Worm (Caenorhabditis elegans) whole organism, L1 larva: ENCODE results near the gene F59A7.2.
A peak's percentile ranks its signal among the peaks of the same experiment; 100 is the strongest.

Source experiments
- C16A3.4 ChIP-seq: fragments of 150-350 bp; optimal IDR thresholded peaks from 2 replicates; lab custom pipeline; 2014; ENCODE audit warnings: missing biosample characterization, missing genetic modification characterization
- aha-1 ChIP-seq: fragments of 150-350 bp; optimal IDR thresholded peaks from 2 replicates; lab custom pipeline; 2014; ENCODE audit warnings: missing biosample characterization, missing genetic modification characterization
- aly-2 ChIP-seq: fragments of 150-350 bp; optimal IDR thresholded peaks from 2 replicates; lab custom pipeline; 2014; ENCODE audit warnings: missing biosample characterization, missing genetic modification characterization
- ceh-63 ChIP-seq: fragments of 200-800 bp; sonication (Bioruptor generic); optimal IDR thresholded peaks from 2 replicates; lab custom pipeline; 2018; ENCODE audit warnings: mild to moderate bottlenecking, missing genetic modification characterization, missing compliant biosample characterization
- ceh-8 ChIP-seq: fragments of 200-800 bp; sonication (Bioruptor generic); optimal IDR thresholded peaks from 2 replicates; lab custom pipeline; 2018; ENCODE audit warnings: mild to moderate bottlenecking, missing genetic modification characterization, moderate library complexity, missing compliant biosample characterization
- ceh-82 ChIP-seq, 3 experiments: fragments of 150-350 bp in 1 of 3; sonication (generic microtip) in 2 of 3; optimal IDR thresholded peaks; 2 replicates each; lab custom pipeline; 2014 to 2017; ENCODE audit warnings: missing biosample characterization in 3 of 3, missing genetic modification characterization in 3 of 3
- ceh-88 ChIP-seq: fragments of 200-800 bp; sonication (Bioruptor generic); IDR thresholded peaks from 2 replicates; pipeline ENCODE4 v1.3.6; 2022; ENCODE audit warnings: missing genetic modification characterization, missing compliant biosample characterization
- ces-1 ChIP-seq: fragments of 150-350 bp; optimal IDR thresholded peaks from 2 replicates; lab custom pipeline; 2014; ENCODE audit warnings: missing biosample characterization, missing genetic modification reagents, missing genetic modification characterization
- dpl-1 ChIP-seq, 3 experiments: fragments of 150-350 bp in 2 of 3; sonication (generic microtip) in 1 of 3; optimal IDR thresholded peaks; 2 replicates each; lab custom pipeline; 2014 to 2017; ENCODE audit warnings: missing biosample characterization in 3 of 3, missing genetic modification characterization in 3 of 3, missing genetic modification reagents in 3 of 3
- efl-1 ChIP-seq, 4 experiments: fragments of 150-350 bp; optimal IDR thresholded peaks in 3 of 4; peaks in 1 of 4; 1 replicate in 1 of 4; 2 replicates in 3 of 4; lab custom pipeline; 2014; ENCODE audit warnings: missing biosample characterization in 2 of 4, missing genetic modification characterization in 2 of 4, missing genetic modification reagents in 2 of 4
- efl-3 ChIP-seq: fragments of 200-800 bp; sonication (Bioruptor generic); optimal IDR thresholded peaks from 2 replicates; lab custom pipeline; 2018; ENCODE audit warnings: mild to moderate bottlenecking, missing genetic modification characterization, missing compliant biosample characterization
- elt-3 ChIP-seq, 6 experiments: fragments of 150-350 bp in 1 of 6; sonication (generic microtip); optimal IDR thresholded peaks; 2 replicates each; lab custom pipeline; 2017 to 2018; ENCODE audit warnings: missing biosample characterization in 6 of 6, missing genetic modification characterization in 6 of 6, inconsistent platforms in 1 of 6
- fkh-8 ChIP-seq: sonication (generic microtip); optimal IDR thresholded peaks from 2 replicates; lab custom pipeline; 2016; ENCODE audit warnings: mild to moderate bottlenecking, missing genetic modification characterization, missing compliant biosample characterization
- hlh-4 ChIP-seq: sonication (generic microtip); optimal IDR thresholded peaks from 2 replicates; lab custom pipeline; 2016; ENCODE audit warnings: mild to moderate bottlenecking, missing genetic modification characterization, missing compliant biosample characterization
- hpl-2 ChIP-seq: fragments of 150-350 bp; optimal IDR thresholded peaks from 2 replicates; lab custom pipeline; 2014; ENCODE audit warnings: missing biosample characterization, missing genetic modification reagents, missing genetic modification characterization
- lin-13 ChIP-seq: fragments of 150-350 bp; optimal IDR thresholded peaks from 2 replicates; lab custom pipeline; 2014; ENCODE audit warnings: missing biosample characterization, missing genetic modification reagents, missing genetic modification characterization
- lin-14 ChIP-seq: fragments of 200-800 bp; sonication (Bioruptor generic); optimal IDR thresholded peaks from 2 replicates; lab custom pipeline; 2018; ENCODE audit warnings: mild to moderate bottlenecking, missing genetic modification characterization, moderate library complexity, missing compliant biosample characterization
- lin-15B ChIP-seq: fragments of 150-350 bp; sonication (generic microtip); optimal IDR thresholded peaks from 3 replicates; lab custom pipeline; 2014; ENCODE audit warnings: missing biosample characterization, missing genetic modification characterization
- lsy-2 ChIP-seq, 2 experiments: fragments of 150-350 bp; optimal IDR thresholded peaks; 2 replicates each; lab custom pipeline; 2014; ENCODE audit warnings: missing biosample characterization in 2 of 2, missing genetic modification characterization in 2 of 2
- mef-2 ChIP-seq: fragments of 150-350 bp; optimal IDR thresholded peaks from 2 replicates; lab custom pipeline; 2014; ENCODE audit warnings: missing biosample characterization, missing genetic modification characterization
- nhr-19 ChIP-seq: fragments of 200-800 bp; sonication (Bioruptor generic); conservative IDR thresholded peaks from 2 replicates; pipeline ENCODE4 v1.3.6; 2022; ENCODE audit warnings: missing genetic modification characterization, missing compliant biosample characterization
- nhr-20 ChIP-seq: sonication (generic microtip); optimal IDR thresholded peaks from 2 replicates; lab custom pipeline; 2016; ENCODE audit warnings: mild to moderate bottlenecking, missing genetic modification characterization, missing compliant biosample characterization
- nhr-47 ChIP-seq: sonication (generic microtip); optimal IDR thresholded peaks from 2 replicates; lab custom pipeline; 2016; ENCODE audit warnings: mild to moderate bottlenecking, missing genetic modification characterization, moderate library complexity, missing compliant biosample characterization
- nhr-84 ChIP-seq: sonication (generic microtip); optimal IDR thresholded peaks from 2 replicates; lab custom pipeline; 2017; ENCODE audit warnings: missing biosample characterization, missing genetic modification characterization
- nhr-85 ChIP-seq: sonication (generic microtip); peaks from one replicate; lab custom pipeline; 2016; ENCODE audit warnings: missing genetic modification characterization, inconsistent platforms, missing compliant biosample characterization
- rnt-1 ChIP-seq: sonication (generic microtip); optimal IDR thresholded peaks from 2 replicates; lab custom pipeline; 2016; ENCODE audit warnings: mild to moderate bottlenecking, missing genetic modification characterization, moderate library complexity, missing compliant biosample characterization
- swsn-7 ChIP-seq: sonication (generic microtip); optimal IDR thresholded peaks from 2 replicates; lab custom pipeline; 2016; ENCODE audit warnings: missing genetic modification characterization, missing compliant biosample characterization
- tbx-2 ChIP-seq: sonication (generic microtip); optimal IDR thresholded peaks from 2 replicates; lab custom pipeline; 2016; ENCODE audit warnings: missing genetic modification characterization, missing compliant biosample characterization
- tlp-1 ChIP-seq: fragments of 150-350 bp; optimal IDR thresholded peaks from 2 replicates; lab custom pipeline; 2014; ENCODE audit warnings: missing biosample characterization, missing genetic modification characterization
- unc-130 ChIP-seq: fragments of 150-350 bp; optimal IDR thresholded peaks from 2 replicates; lab custom pipeline; 2017; ENCODE audit warnings: missing biosample characterization, missing genetic modification characterization, inconsistent platforms
- unc-30 ChIP-seq: sonication (generic microtip); optimal IDR thresholded peaks from 2 replicates; lab custom pipeline; 2017; ENCODE audit warnings: missing biosample characterization, missing genetic modification characterization
- unc-98 ChIP-seq: fragments of 200-800 bp; sonication (Bioruptor generic); IDR thresholded peaks from 2 replicates; pipeline ENCODE4 v1.3.6; 2022; ENCODE audit warnings: missing genetic modification characterization, missing compliant biosample characterization
- xbp-1 ChIP-seq: sonication (generic microtip); optimal IDR thresholded peaks from 2 replicates; lab custom pipeline; 2016; ENCODE audit warnings: missing genetic modification characterization, missing compliant biosample characterization
- zag-1 ChIP-seq: fragments of 150-350 bp; optimal IDR thresholded peaks from 2 replicates; lab custom pipeline; 2014; ENCODE audit warnings: missing biosample characterization, missing genetic modification characterization
- ztf-11 ChIP-seq, 2 experiments: sonication (generic microtip); optimal IDR thresholded peaks; 2 replicates each; lab custom pipeline; 2016 to 2017; ENCODE audit warnings: missing genetic modification characterization in 2 of 2, missing biosample characterization in 1 of 2, missing compliant biosample characterization in 1 of 2

F59A7.2 gene

ce11 chrV:2050136-2050535 is 33.8 kb upstream of the F59A7.2 start, which contains the start of gene comt-4:
Gene comt-4 (minus strand): TSS chrV:2050185.
- TF ChIP-seq nhr-20 (tag; lab: Kevin White, UChicago) (peak; percentile 28), tbx-2 (tag; lab: Kevin White, UChicago) (no peak), nhr-84 (tag; lab: Kevin White, UChicago) (no peak), elt-3 (tag; optimal IDR thresholded peaks at IDR 0.05; lab: Kevin White, UChicago) (peak in 3 of 6 experiments; percentile 2 to 45 (median 33)), nhr-19 (GFP tag; lab: Robert Waterston, UW) (no peak; the same call in 1 of the 2 replicates), tlp-1 (tag; lab: Kevin White, UChicago) (no peak), lin-14 (GFP tag; lab: Kevin White, UChicago) (no peak)

- TF ChIP-seq fkh-8 (tag; lab: Kevin White, UChicago) = peak; percentile 27
- peak; percentile 6 for TF ChIP-seq ceh-8 (GFP tag; lab: Kevin White, UChicago)
- peak; percentile 26 for TF ChIP-seq nhr-47 (tag; lab: Kevin White, UChicago)
- TF ChIP-seq hpl-2 (GFP tag; lab: Kevin White, UChicago) = no peak
- TF ChIP-seq ces-1 (GFP tag; lab: Kevin White, UChicago) = no peak
- TF ChIP-seq lsy-2 (tag; optimal IDR thresholded peaks at IDR 0.05; lab: Kevin White, UChicago) = no peak
- TF ChIP-seq aly-2 (tag; lab: Kevin White, UChicago) = no peak
- no peak for TF ChIP-seq C16A3.4 (tag; lab: Kevin White, UChicago)
- no peak for TF ChIP-seq ceh-82 (tag; optimal IDR thresholded peaks at IDR 0.05; lab: Kevin White, UChicago)
Observed at ce11 chrV:2045956-2046355, 29.6 kb upstream of the F59A7.2 start, which contains the start of gene Y40B10A.5. Gene Y40B10A.5 (minus strand): TSS chrV:2046056.

DNA sequence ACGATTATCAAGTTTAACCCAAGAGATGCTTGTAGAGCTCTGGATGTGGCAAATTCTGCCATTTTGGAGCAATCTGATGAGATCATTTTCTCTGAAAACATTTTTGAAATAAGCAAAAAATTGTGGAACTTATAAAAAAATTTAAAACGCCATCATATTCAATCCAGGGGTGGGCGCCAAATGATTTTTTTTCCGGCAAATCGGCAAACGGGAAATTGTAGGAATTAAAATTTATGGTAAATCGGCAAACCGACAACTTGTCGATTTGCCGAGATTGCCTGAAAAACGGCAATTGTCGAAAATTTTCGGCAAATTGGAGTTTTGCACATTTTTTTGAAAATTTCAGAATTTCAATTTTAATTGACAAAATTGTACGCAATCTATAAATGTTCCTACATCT is 19.2 kb upstream of the F59A7.2 start, which contains the start of gene srab-23:
Gene srab-23, minus strand, starts transcription at position 101 of the 400 bp plus-strand sequence.
- TF ChIP-seq ztf-11 (tag; optimal IDR thresholded peaks at IDR 0.05; lab: Kevin White, UChicago) (no peak), hlh-4 (tag; lab: Kevin White, UChicago) (no peak), efl-3 (no peak)
- TF ChIP-seq, all 84 proteins: peak for 0

DNA sequence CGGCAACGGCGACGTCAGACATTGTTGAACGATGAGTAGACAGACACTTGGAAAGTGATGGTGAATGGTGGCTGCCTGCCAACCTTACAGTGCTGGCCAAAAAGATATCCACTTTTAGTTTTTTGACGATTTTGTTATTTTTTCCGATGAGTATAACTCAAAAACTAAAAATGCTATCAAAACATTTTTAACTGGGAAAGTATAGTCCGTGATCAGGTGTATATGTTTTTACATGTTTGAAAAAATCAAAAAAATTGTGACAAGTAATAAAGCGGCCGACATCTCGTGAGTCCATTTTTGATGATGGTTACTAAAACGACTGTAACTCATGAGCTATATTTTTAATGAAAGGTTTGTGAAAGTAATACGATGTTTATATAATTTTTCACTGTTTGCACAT is 15.1 kb upstream of the F59A7.2 start, which contains the start of gene hil-6:
Gene hil-6, minus strand, starts transcription at position 101 of the 400 bp plus-strand sequence.
- TF ChIP-seq mef-2 (no peak), nhr-19 (GFP tag; lab: Robert Waterston, UW) (no peak), aha-1 (tag; lab: Kevin White, UChicago) (no peak), lin-15B (no peak), aly-2 (tag; lab: Kevin White, UChicago) (no peak), unc-30 (tag; lab: Kevin White, UChicago) (no peak), efl-3 (no peak), nhr-85 (tag; lab: Kevin White, UChicago) (no peak), unc-130 (tag; lab: Kevin White, UChicago) (no peak), rnt-1 (no peak), ceh-88 (GFP tag; lab: Robert Waterston, UW) (no peak), ztf-11 (tag; optimal IDR thresholded peaks at IDR 0.05; lab: Kevin White, UChicago) (no peak), zag-1 (tag; lab: Kevin White, UChicago) (no peak), ceh-63 (GFP tag; lab: Kevin White, UChicago) (no peak), tlp-1 (tag; lab: Kevin White, UChicago) (no peak), dpl-1 (GFP tag; optimal IDR thresholded peaks at IDR 0.05; lab: Kevin White, UChicago) (no peak), lin-13 (GFP tag; lab: Kevin White, UChicago) (no peak), lsy-2 (tag; optimal IDR thresholded peaks at IDR 0.05; lab: Kevin White, UChicago) (no peak), xbp-1 (no peak), swsn-7 (tag; lab: Kevin White, UChicago) (no peak)

DNA sequence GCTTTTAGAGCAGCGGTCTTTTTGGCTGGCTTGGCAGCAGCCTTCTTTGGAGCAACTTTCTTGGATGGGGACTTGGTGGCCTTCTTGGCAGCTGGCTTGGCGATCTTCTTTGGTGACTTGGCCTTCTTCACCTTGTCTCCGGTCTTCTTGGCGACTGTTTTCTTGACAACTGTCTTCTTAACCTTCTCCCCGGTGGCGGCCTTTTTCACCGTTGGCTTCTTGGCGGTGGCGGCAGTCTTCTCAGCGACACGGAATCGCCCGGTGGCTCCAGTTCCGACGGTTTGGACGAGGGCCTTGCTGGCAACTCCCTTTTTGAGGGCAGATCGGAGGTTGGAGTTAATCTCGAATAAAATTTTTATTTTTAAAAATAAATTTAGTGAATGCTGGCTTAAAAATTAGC is 14.3 kb upstream of the F59A7.2 start:
- TF ChIP-seq unc-98 (GFP tag; lab: Robert Waterston, UW) (no peak), efl-1 (optimal IDR thresholded peaks at IDR 0.05; lab: Kevin White, UChicago) (no peak), efl-1 (GFP tag; optimal IDR thresholded peaks at IDR 0.05 in 1 of 2; lab: Kevin White, UChicago) (peak in 1 of 2 experiments; percentile 10)
